Worm (Caenorhabditis elegans): ENCODE measurements around the gene H03G16.5.

The H03G16.5 gene

DNA sequence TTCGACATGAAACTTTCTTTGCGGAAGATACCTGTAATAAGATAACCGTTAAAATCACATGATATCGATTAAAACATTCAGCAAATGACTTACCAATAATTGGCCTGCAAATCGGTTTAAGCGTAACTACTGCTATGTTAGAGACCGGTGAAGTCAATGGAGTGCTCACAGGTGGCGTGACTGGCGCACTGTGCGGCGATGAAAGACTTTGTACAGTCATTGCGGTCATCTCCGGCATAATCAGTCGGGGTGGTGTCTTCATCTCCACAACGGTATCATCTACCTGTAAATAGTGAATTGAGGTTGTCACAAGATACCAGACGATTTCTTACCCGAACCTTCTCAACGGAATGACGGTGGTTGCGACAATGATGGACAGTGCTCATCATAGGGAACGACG lies 20.3 kb upstream of the H03G16.5 start:
- TF ChIP-seq nhr-102 (tag; optimal IDR thresholded peaks at IDR 0.05), result peak; percentile 22
- peak in 1 of 2 experiments; percentile 36 for TF ChIP-seq unc-62 (GFP tag; optimal IDR thresholded peaks at IDR 0.05 in 1 of 2)
- TF ChIP-seq unc-62 (tag; optimal IDR thresholded peaks at IDR 0.05), result no peak
- TF ChIP-seq ama-1 (optimal IDR thresholded peaks at IDR 0.05), result peak; percentile 72
- TF ChIP-seq dmd-8 (GFP tag; IDR thresholded peaks at IDR 0.05), result 0 out of 2 replicates have a peak, but pooled peaks have one; percentile 14
- no peak for TF ChIP-seq daf-12 (tag; optimal IDR thresholded peaks at IDR 0.05)

DNA sequence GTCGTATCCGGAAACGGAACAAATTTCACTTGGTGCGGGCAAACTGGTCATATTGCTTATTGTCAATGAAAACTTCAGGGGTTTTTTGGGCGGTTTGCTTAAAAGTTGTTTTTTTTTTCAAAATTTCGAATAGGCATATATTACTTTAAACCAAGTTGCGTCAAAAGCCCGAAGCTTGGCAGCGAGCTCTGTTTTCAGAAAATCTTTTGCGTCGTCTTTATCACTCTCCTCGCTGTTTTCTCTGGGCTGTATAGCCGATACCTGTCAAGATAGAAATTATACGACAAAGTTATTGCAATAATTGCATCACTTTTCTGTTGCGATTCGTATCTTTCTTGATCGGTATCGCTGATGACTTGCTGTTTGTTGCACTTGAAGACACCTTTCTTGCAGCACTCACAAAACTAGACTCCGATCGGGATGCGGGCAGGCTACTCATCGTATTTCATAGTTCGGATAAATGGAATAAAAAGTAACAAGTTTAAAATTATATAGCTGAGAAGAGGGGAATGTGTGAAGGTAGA lies 19.5 kb upstream of the H03G16.5 start, which contains the start of the genes H40L08.3 and H40L08.9:
H40L08.3 (minus strand) TSS at position 51 of the 524 bp plus-strand sequence.
H40L08.9 (minus strand) TSS at position 439 of the 524 bp plus-strand sequence.
- TF ChIP-seq zip-11 (GFP tag; IDR thresholded peaks at IDR 0.05), result no peak
- TF ChIP-seq F26F4.8 (GFP tag; conservative IDR thresholded peaks at IDR 0.05), result no peak
- no peak for TF ChIP-seq spr-3 (GFP tag; optimal IDR thresholded peaks at IDR 0.05)
- no peak for TF ChIP-seq lin-1 (GFP tag; IDR thresholded peaks at IDR 0.05)
- no peak for TF ChIP-seq nhr-48 (tag; optimal IDR thresholded peaks at IDR 0.05)
- no peak for TF ChIP-seq ztf-7 (tag; optimal IDR thresholded peaks at IDR 0.05)
- TF ChIP-seq Y48G9A.11 (GFP tag; IDR thresholded peaks at IDR 0.05), result no peak
- TF ChIP-seq lin-29 (GFP tag; IDR thresholded peaks at IDR 0.05), result no peak
- TF ChIP-seq dmd-6 (GFP tag; IDR thresholded peaks at IDR 0.05), result no peak
- TF ChIP-seq lin-38 (GFP tag; IDR thresholded peaks at IDR 0.05), result 0 out of 2 replicates have a peak, but pooled peaks have one; percentile 5
- no peak for TF ChIP-seq ctbp-1 (GFP tag; IDR thresholded peaks at IDR 0.05)
- no peak for TF ChIP-seq nhr-77 (tag; optimal IDR thresholded peaks at IDR 0.05)
- TF ChIP-seq nhr-25 (tag; optimal IDR thresholded peaks at IDR 0.05; ENCODE audit: borderline replicate concordance, insufficient read depth), result peak; percentile 56
- no peak for TF ChIP-seq pqm-1 (tag; optimal IDR thresholded peaks at IDR 0.05)
- TF ChIP-seq unc-62 (GFP tag; optimal IDR thresholded peaks at IDR 0.05 in 1 of 2), result peak in 1 of 2 experiments; percentile 97
- TF ChIP-seq unc-62 (tag; optimal IDR thresholded peaks at IDR 0.05), result no peak
- no peak for TF ChIP-seq mes-2 (tag; optimal IDR thresholded peaks at IDR 0.05; ENCODE audit: poor library complexity, severe bottlenecking)
- TF ChIP-seq nhr-42 (GFP tag; IDR thresholded peaks at IDR 0.05), result no peak
- no peak for TF ChIP-seq spr-1 (tag; optimal IDR thresholded peaks at IDR 0.05)
- no peak for TF ChIP-seq fos-1 (tag; optimal IDR thresholded peaks at IDR 0.05)
- no peak for TF ChIP-seq lsy-2 (tag; optimal IDR thresholded peaks at IDR 0.05)
- TF ChIP-seq php-3 (GFP tag; IDR thresholded peaks at IDR 0.05), result peak; percentile 46; the same call in 1 of the 2 replicates
- TF ChIP-seq F44E2.7 (GFP tag; IDR thresholded peaks at IDR 0.05), result no peak
- no peak for TF ChIP-seq D1046.2 (GFP tag; IDR thresholded peaks at IDR 0.05)
- TF ChIP-seq sdz-12 (GFP tag; optimal IDR thresholded peaks at IDR 0.05), result peak; percentile 57
- no peak for TF ChIP-seq lin-39 (tag; optimal IDR thresholded peaks at IDR 0.05)
- no peak for TF ChIP-seq mxl-3 (GFP tag; optimal IDR thresholded peaks at IDR 0.05)
- TF ChIP-seq nhr-111 (GFP tag; optimal IDR thresholded peaks at IDR 0.05), result no peak
- no peak for TF ChIP-seq F37D6.2 (tag; optimal IDR thresholded peaks at IDR 0.05)
- no peak for TF ChIP-seq set-16 (GFP tag; IDR thresholded peaks at IDR 0.05)
- no peak for TF ChIP-seq egl-27 (tag; optimal IDR thresholded peaks at IDR 0.05)
- TF ChIP-seq nhr-41 (GFP tag; IDR thresholded peaks at IDR 0.05), result no peak
- no peak for TF ChIP-seq daf-8 (GFP tag; IDR thresholded peaks at IDR 0.05)
- TF ChIP-seq nhr-76 (tag; optimal IDR thresholded peaks at IDR 0.05), result no peak
- 0 out of 2 replicates have a peak, but pooled peaks have one; percentile 4 for TF ChIP-seq Y75B8A.6 (GFP tag; IDR thresholded peaks at IDR 0.05)
- peak; percentile 9 for TF ChIP-seq nhr-28 (tag; optimal IDR thresholded peaks at IDR 0.05)
- TF ChIP-seq Y5F2A.4 (GFP tag; optimal IDR thresholded peaks at IDR 0.05), result no peak
- no peak for TF ChIP-seq nhr-237 (tag; optimal IDR thresholded peaks at IDR 0.05)
- no peak for TF ChIP-seq F49E8.2 (tag; optimal IDR thresholded peaks at IDR 0.05; ENCODE audit: borderline replicate concordance)
- no peak for TF ChIP-seq dmd-8 (GFP tag; IDR thresholded peaks at IDR 0.05)
- no peak for TF ChIP-seq lin-13 (GFP tag; optimal IDR thresholded peaks at IDR 0.05)
- peak; percentile 98 for TF ChIP-seq ama-1 (optimal IDR thresholded peaks at IDR 0.05)
- TF ChIP-seq unc-130 (GFP tag; optimal IDR thresholded peaks at IDR 0.05), result no peak
- no peak for TF ChIP-seq mdl-1 (tag; optimal IDR thresholded peaks at IDR 0.05)
- TF ChIP-seq ZK337.2 (GFP tag; IDR thresholded peaks at IDR 0.05), result no peak
- TF ChIP-seq zfp-3 (GFP tag; conservative IDR thresholded peaks at IDR 0.05), result no peak
- peak; percentile 30 for TF ChIP-seq nhr-102 (tag; optimal IDR thresholded peaks at IDR 0.05)
- TF ChIP-seq T26A8.4 (GFP tag; IDR thresholded peaks at IDR 0.05), result peak; percentile 72
